Worm (Caenorhabditis elegans) whole organism, L4 larva: ENCODE data around the gene pak-1.

ENCODE experiments used
- F10B5.3 ChIP-seq: sonication (generic microtip); optimal IDR thresholded peaks from 2 replicates; lab custom pipeline; 2016; ENCODE audit warnings: mild to moderate bottlenecking, missing genetic modification characterization, missing compliant biosample characterization
- F44E2.7 ChIP-seq: fragments of 200-800 bp; sonication (Bioruptor generic); IDR thresholded peaks from 2 replicates; pipeline ENCODE4 v2.1.2; 2022; ENCODE audit warnings: missing genetic modification characterization, missing compliant biosample characterization
- T26A8.4 ChIP-seq: fragments of 200-800 bp; sonication (Bioruptor generic); IDR thresholded peaks from 2 replicates; pipeline ENCODE4 v1.3.6; 2022; ENCODE audit warnings: missing genetic modification characterization, missing compliant biosample characterization
- Y48G9A.11 ChIP-seq: fragments of 200-800 bp; sonication (Bioruptor generic); IDR thresholded peaks from 2 replicates; pipeline ENCODE4 v1.3.6; 2022; ENCODE audit warnings: missing genetic modification reagents, missing genetic modification characterization, missing compliant biosample characterization
- Y5F2A.4 ChIP-seq: fragments of 200-800 bp; sonication (Bioruptor generic); optimal IDR thresholded peaks from 2 replicates; lab custom pipeline; 2018; ENCODE audit warnings: mild to moderate bottlenecking, missing genetic modification characterization, missing compliant biosample characterization
- ZK546.5 ChIP-seq, 2 experiments: sonication (generic microtip); optimal IDR thresholded peaks; 2 replicates each; lab custom pipeline; 2017; ENCODE audit warnings: missing biosample characterization in 2 of 2, missing genetic modification characterization in 2 of 2
- aha-1 ChIP-seq: fragments of 150-350 bp; peaks from one replicate; lab custom pipeline; 2014; ENCODE audit warnings: missing biosample characterization, missing genetic modification characterization
- attf-4 ChIP-seq: sonication (generic microtip); optimal IDR thresholded peaks from 3 replicates; lab custom pipeline; 2017; ENCODE audit warnings: missing biosample characterization, missing genetic modification characterization
- ceh-20 ChIP-seq: fragments of 200-800 bp; sonication (Bioruptor generic); IDR thresholded peaks from 2 replicates; pipeline ENCODE4 v1.3.6; 2022; ENCODE audit warnings: missing genetic modification reagents, missing genetic modification characterization, missing compliant biosample characterization
- ceh-32 ChIP-seq: sonication (generic microtip); optimal IDR thresholded peaks from 2 replicates; lab custom pipeline; 2016; ENCODE audit warnings: mild to moderate bottlenecking, missing genetic modification characterization, missing compliant biosample characterization; ENCODE audit not compliant: poor library complexity
- ceh-82 ChIP-seq: sonication (generic microtip); optimal IDR thresholded peaks from 2 replicates; lab custom pipeline; 2017; ENCODE audit warnings: missing biosample characterization, missing genetic modification characterization
- ces-1 ChIP-seq: fragments of 150-350 bp; sonication (generic microtip); optimal IDR thresholded peaks from 4 replicates; lab custom pipeline; 2014; ENCODE audit warnings: missing biosample characterization, missing genetic modification reagents, missing genetic modification characterization
- ctbp-1 ChIP-seq: fragments of 200-800 bp; sonication (Bioruptor generic); IDR thresholded peaks from 2 replicates; pipeline ENCODE4 v1.3.6; 2022; ENCODE audit warnings: missing genetic modification reagents, missing genetic modification characterization, missing compliant biosample characterization
- daf-12 ChIP-seq: fragments of 150-350 bp; optimal IDR thresholded peaks from 2 replicates; lab custom pipeline; 2014; ENCODE audit warnings: missing biosample characterization, missing genetic modification reagents, missing genetic modification characterization
- daf-8 ChIP-seq: fragments of 200-800 bp; sonication (Bioruptor generic); IDR thresholded peaks from 2 replicates; pipeline ENCODE4 v1.3.6; 2022; ENCODE audit warnings: missing genetic modification characterization, missing compliant biosample characterization
- dmd-9 ChIP-seq: fragments of 200-800 bp; sonication (Bioruptor generic); IDR thresholded peaks from 2 replicates; pipeline ENCODE4 v1.3.6; 2022; ENCODE audit warnings: missing genetic modification reagents, missing genetic modification characterization, missing compliant biosample characterization
- dpl-1 ChIP-seq: fragments of 150-350 bp; optimal IDR thresholded peaks from 2 replicates; lab custom pipeline; 2014; ENCODE audit warnings: missing biosample characterization, missing genetic modification reagents, missing genetic modification characterization
- egl-27 ChIP-seq: sonication (generic microtip); optimal IDR thresholded peaks from 3 replicates; lab custom pipeline; 2017; ENCODE audit warnings: missing biosample characterization, missing genetic modification reagents, missing genetic modification characterization
- hlh-30 ChIP-seq: sonication (generic microtip); optimal IDR thresholded peaks from 2 replicates; lab custom pipeline; 2017; ENCODE audit warnings: antibody characterized with exemption, mild to moderate bottlenecking, missing genetic modification characterization, missing compliant biosample characterization; ENCODE audit not compliant: insufficient read depth
- lim-7 ChIP-seq: fragments of 200-800 bp; sonication (Bioruptor generic); IDR thresholded peaks from 2 replicates; pipeline ENCODE4 v1.3.6; 2022; ENCODE audit warnings: missing genetic modification characterization, missing compliant biosample characterization
- lin-13 ChIP-seq: fragments of 150-350 bp; optimal IDR thresholded peaks from 2 replicates; lab custom pipeline; 2014; ENCODE audit warnings: missing biosample characterization, missing genetic modification reagents, missing genetic modification characterization
- lin-38 ChIP-seq: fragments of 200-800 bp; sonication (Bioruptor generic); IDR thresholded peaks from 2 replicates; pipeline ENCODE4 v1.3.6; 2022; ENCODE audit warnings: missing genetic modification reagents, missing genetic modification characterization, missing compliant biosample characterization
- lir-3 ChIP-seq: sonication (generic microtip); optimal IDR thresholded peaks from 2 replicates; lab custom pipeline; 2016; ENCODE audit warnings: mild to moderate bottlenecking, missing genetic modification characterization, missing compliant biosample characterization
- lsy-2 ChIP-seq, 2 experiments: fragments of 150-350 bp in 1 of 2; sonication (generic microtip) in 1 of 2; optimal IDR thresholded peaks; 2 replicates each; lab custom pipeline; 2014 to 2017; ENCODE audit warnings: missing biosample characterization in 2 of 2, missing genetic modification characterization in 2 of 2
- madf-9 ChIP-seq: fragments of 200-800 bp; sonication (Bioruptor generic); conservative IDR thresholded peaks from 2 replicates; pipeline ENCODE4 v1.3.6; 2022; ENCODE audit warnings: missing genetic modification reagents, missing genetic modification characterization, missing compliant biosample characterization
- mes-2 ChIP-seq: sonication (generic microtip); optimal IDR thresholded peaks from 2 replicates; lab custom pipeline; 2016; ENCODE audit warnings: missing genotype, mild to moderate bottlenecking, missing genetic modification characterization, missing compliant biosample characterization; ENCODE audit not compliant: poor library complexity, severe bottlenecking
- mxl-2 ChIP-seq: fragments of 200-800 bp; sonication (Bioruptor generic); conservative IDR thresholded peaks from 2 replicates; pipeline ENCODE4 v1.3.6; 2022; ENCODE audit warnings: missing genetic modification reagents, missing genetic modification characterization, missing compliant biosample characterization
- nhr-11 ChIP-seq: fragments of 150-350 bp; optimal IDR thresholded peaks from 2 replicates; lab custom pipeline; 2014; ENCODE audit warnings: missing biosample characterization, missing genetic modification characterization
- nhr-111 ChIP-seq: fragments of 200-800 bp; sonication (Bioruptor generic); optimal IDR thresholded peaks from 2 replicates; lab custom pipeline; 2018; ENCODE audit warnings: mild to moderate bottlenecking, missing genetic modification characterization, missing compliant biosample characterization
- nhr-25 ChIP-seq: sonication (generic microtip); optimal IDR thresholded peaks from 2 replicates; lab custom pipeline; 2017; ENCODE audit warnings: missing genetic modification characterization, mild to moderate bottlenecking, missing compliant biosample characterization, antibody characterized with exemption, moderate library complexity, borderline replicate concordance; ENCODE audit not compliant: insufficient read depth
- nhr-42 ChIP-seq: fragments of 200-800 bp; sonication (Bioruptor generic); IDR thresholded peaks from 2 replicates; pipeline ENCODE4 v1.3.6; 2022; ENCODE audit warnings: missing genetic modification characterization, missing compliant biosample characterization
- nhr-76 ChIP-seq: fragments of 150-350 bp; optimal IDR thresholded peaks from 2 replicates; lab custom pipeline; 2014; ENCODE audit warnings: missing biosample characterization, missing genetic modification characterization
- php-3 ChIP-seq: fragments of 200-800 bp; sonication (Bioruptor generic); IDR thresholded peaks from 2 replicates; pipeline ENCODE4 v1.3.6; 2022; ENCODE audit warnings: missing genetic modification reagents, missing genetic modification characterization, missing compliant biosample characterization
- pqm-1 ChIP-seq: sonication (generic microtip); optimal IDR thresholded peaks from 2 replicates; lab custom pipeline; 2017; ENCODE audit warnings: missing biosample characterization, missing genetic modification characterization
- saeg-2 ChIP-seq: fragments of 200-800 bp; sonication (Bioruptor generic); IDR thresholded peaks from 2 replicates; pipeline ENCODE4 v1.3.6; 2022; ENCODE audit warnings: missing genetic modification reagents, missing genetic modification characterization, missing compliant biosample characterization
- sdz-12 ChIP-seq: fragments of 200-800 bp; sonication (Bioruptor generic); optimal IDR thresholded peaks from 2 replicates; lab custom pipeline; 2018; ENCODE audit warnings: mild to moderate bottlenecking, missing genetic modification characterization, missing compliant biosample characterization
- skn-1 ChIP-seq: fragments of 150-350 bp; optimal IDR thresholded peaks from 2 replicates; lab custom pipeline; 2014; ENCODE audit warnings: missing biosample characterization, missing genetic modification characterization
- spr-3 ChIP-seq: fragments of 200-800 bp; sonication (Bioruptor generic); optimal IDR thresholded peaks from 2 replicates; lab custom pipeline; 2018; ENCODE audit warnings: mild to moderate bottlenecking, missing genetic modification characterization, missing compliant biosample characterization
- zag-1 ChIP-seq: fragments of 150-350 bp; optimal IDR thresholded peaks from 2 replicates; lab custom pipeline; 2014; ENCODE audit warnings: missing biosample characterization, missing genetic modification characterization
- zfp-2 ChIP-seq: sonication (generic microtip); optimal IDR thresholded peaks from 2 replicates; lab custom pipeline; 2016; ENCODE audit warnings: mild to moderate bottlenecking, missing genetic modification characterization, missing compliant biosample characterization
- zfp-3 ChIP-seq: fragments of 200-800 bp; sonication (Bioruptor generic); conservative IDR thresholded peaks from 2 replicates; pipeline ENCODE4 v1.3.6; 2022; ENCODE audit warnings: missing genetic modification reagents, missing genetic modification characterization, missing compliant biosample characterization
- zip-2 ChIP-seq: fragments of 150-350 bp; optimal IDR thresholded peaks from 2 replicates; lab custom pipeline; 2014; ENCODE audit warnings: missing biosample characterization, missing genetic modification characterization

Gene pak-1

ce11 chrX:6087676-6088075 is 39.3 kb upstream of the pak-1 start, which contains the start of gene C45B2.8:
TSS of gene C45B2.8 (plus strand) at chrX:6087976.
- TF ChIP-seq dpl-1 (GFP tag; lab: Kevin White, UChicago) (no peak), daf-12 (no peak), nhr-76 (tag; lab: Kevin White, UChicago) (no peak), lsy-2 (tag; optimal IDR thresholded peaks at IDR 0.05; lab: Kevin White, UChicago) (no peak), lim-7 (GFP tag; lab: Robert Waterston, UW) (no peak), ceh-32 (tag; lab: Kevin White, UChicago) (no peak), T26A8.4 (no peak), zfp-3 (GFP tag; lab: Robert Waterston, UW) (no peak), daf-8 (GFP tag; lab: Robert Waterston, UW) (no peak), ceh-20 (GFP tag; lab: Robert Waterston, UW) (no peak), nhr-11 (tag; lab: Kevin White, UChicago) (no peak), madf-9 (GFP tag; lab: Robert Waterston, UW) (no peak)

ce11 chrX:6085824-6086223 is 37.4 kb upstream of the pak-1 start, which contains the start of gene C45B2.1:
TSS of gene C45B2.1 (plus strand) at chrX:6086124.
- no peak for TF ChIP-seq pqm-1 (tag; lab: Kevin White, UChicago)
- TF ChIP-seq egl-27 (tag; lab: Kevin White, UChicago): no peak
- no peak for TF ChIP-seq lir-3 (tag; lab: Kevin White, UChicago)
- TF ChIP-seq nhr-111 (GFP tag; lab: Kevin White, UChicago): no peak
- no peak for TF ChIP-seq F10B5.3 (tag; lab: Kevin White, UChicago)
- TF ChIP-seq Y5F2A.4 (GFP tag; lab: Kevin White, UChicago): no peak
- TF ChIP-seq nhr-76 (tag; lab: Kevin White, UChicago): no peak
- TF ChIP-seq hlh-30 (tag; lab: Kevin White, UChicago): no peak
- TF ChIP-seq mxl-2 (GFP tag; lab: Robert Waterston, UW): no peak
- TF ChIP-seq spr-3: no peak
- TF ChIP-seq lin-13: no peak
- TF ChIP-seq Y48G9A.11 (GFP tag; lab: Robert Waterston, UW): no peak
- TF ChIP-seq ZK546.5 (tag; optimal IDR thresholded peaks at IDR 0.05; lab: Kevin White, UChicago): no peak
- no peak for TF ChIP-seq saeg-2
- TF ChIP-seq lsy-2 (tag; optimal IDR thresholded peaks at IDR 0.05; lab: Kevin White, UChicago): no peak
- TF ChIP-seq zip-2 (tag; lab: Kevin White, UChicago): no peak
- TF ChIP-seq skn-1: no peak
- TF ChIP-seq lin-38: no peak
- no peak for TF ChIP-seq F44E2.7 (GFP tag; lab: Robert Waterston, UW)
- TF ChIP-seq zag-1 (tag; lab: Kevin White, UChicago): no peak

ce11 chrX:6084439-6084838 is 36.0 kb upstream of the pak-1 start, which contains the start of gene C45B2.2:
TSS of gene C45B2.2 (plus strand) at chrX:6084739.
- TF ChIP-seq dmd-9 (GFP tag; lab: Robert Waterston, UW): no peak
- no peak for TF ChIP-seq ceh-82 (tag; lab: Kevin White, UChicago)
- TF ChIP-seq daf-12: no peak
- TF ChIP-seq mes-2: no peak
- no peak for TF ChIP-seq aha-1

ce11 chrX:6082660-6083059 is 34.3 kb upstream of the pak-1 start, which contains the start of gene C45B2.3:
TSS of gene C45B2.3 (plus strand) at chrX:6082960.
- no peak for TF ChIP-seq nhr-42 (GFP tag; lab: Robert Waterston, UW)
- no peak for TF ChIP-seq php-3 (GFP tag; lab: Robert Waterston, UW)
- no peak for TF ChIP-seq attf-4
- TF ChIP-seq ces-1: no peak
- no peak for TF ChIP-seq sdz-12 (GFP tag; lab: Kevin White, UChicago)
- TF ChIP-seq nhr-25 (tag; lab: Kevin White, UChicago): no peak
- TF ChIP-seq ctbp-1 (GFP tag; lab: Robert Waterston, UW): no peak
- TF ChIP-seq dpl-1 (GFP tag; lab: Kevin White, UChicago): no peak
- no peak for TF ChIP-seq zfp-3 (GFP tag; lab: Robert Waterston, UW)
- no peak for TF ChIP-seq zfp-2 (tag; lab: Kevin White, UChicago)
